Fruit fly (Drosophila melanogaster) whole organism, adult: Measurements from ENCODE around the gene dah.

Source experiments
- CG12768 ChIP-seq: fragments of 200-800 bp; sonication (Bioruptor generic); optimal IDR thresholded peaks from 2 replicates; lab custom pipeline; 2017; ENCODE audit warnings: missing biosample characterization, missing genetic modification characterization, mild to moderate bottlenecking, moderate library complexity, missing genetic modification reagents
- CG14711 ChIP-seq: fragments of 200-800 bp; sonication (Bioruptor generic); optimal IDR thresholded peaks from 2 replicates; lab custom pipeline; 2018; ENCODE audit warnings: missing biosample characterization, mild to moderate bottlenecking, missing genetic modification characterization, moderate library complexity
- CG1620 ChIP-seq: fragments of 200-800 bp; sonication (Bioruptor generic); optimal IDR thresholded peaks from 2 replicates; lab custom pipeline; 2016; ENCODE audit warnings: missing biosample characterization, missing genetic modification characterization
- CG33017 ChIP-seq: fragments of 200-800 bp; sonication (Bioruptor generic); optimal IDR thresholded peaks from 2 replicates; lab custom pipeline; 2018; ENCODE audit warnings: missing biosample characterization, mild to moderate bottlenecking, missing genetic modification characterization, moderate library complexity
- CG5204 ChIP-seq: fragments of 200-800 bp; sonication (Bioruptor generic); optimal IDR thresholded peaks from 2 replicates; lab custom pipeline; 2016; ENCODE audit warnings: missing biosample characterization, missing genetic modification characterization
- Crg-1 ChIP-seq: fragments of 200-800 bp; sonication (Bioruptor generic); optimal IDR thresholded peaks from 2 replicates; lab custom pipeline; 2016; ENCODE audit warnings: missing biosample characterization, missing genetic modification characterization
- Hr96 ChIP-seq: fragments of 200-800 bp; sonication (Bioruptor generic); optimal IDR thresholded peaks from 2 replicates; lab custom pipeline; 2016; ENCODE audit warnings: missing biosample characterization, missing genetic modification characterization
- Mnt ChIP-seq: fragments of 200-800 bp; sonication (Bioruptor generic); optimal IDR thresholded peaks from 2 replicates; lab custom pipeline; 2016; ENCODE audit warnings: missing biosample characterization, mild to moderate bottlenecking, missing genetic modification characterization
- bab1 ChIP-seq: fragments of 200-800 bp; sonication (Bioruptor generic); optimal IDR thresholded peaks from 3 replicates; lab custom pipeline; 2019; ENCODE audit warnings: missing biosample characterization, mild to moderate bottlenecking, missing genetic modification characterization, moderate library complexity
- cic ChIP-seq: fragments of 200-800 bp; sonication (Bioruptor generic); optimal IDR thresholded peaks from 2 replicates; lab custom pipeline; 2017; ENCODE audit warnings: missing biosample characterization, mild to moderate bottlenecking, missing genetic modification characterization, moderate library complexity
- kay ChIP-seq: fragments of 200-800 bp; sonication (Bioruptor generic); peaks from one replicate; lab custom pipeline; 2016; ENCODE audit warnings: missing biosample characterization, missing genetic modification characterization, borderline replicate concordance
- ovo ChIP-seq: fragments of 200-800 bp; sonication (Bioruptor generic); optimal IDR thresholded peaks from 2 replicates; lab custom pipeline; 2016; ENCODE audit warnings: missing biosample characterization, missing genetic modification characterization
- pad ChIP-seq: fragments of 200-800 bp; sonication (Bioruptor generic); optimal IDR thresholded peaks from 3 replicates; lab custom pipeline; 2017; ENCODE audit warnings: missing biosample characterization, missing genetic modification characterization, mild to moderate bottlenecking, moderate library complexity, missing genetic modification reagents
- tj ChIP-seq: fragments of 200-800 bp; sonication (Bioruptor generic); optimal IDR thresholded peaks from 3 replicates; lab custom pipeline; 2017; ENCODE audit warnings: missing biosample characterization, mild to moderate bottlenecking, missing genetic modification characterization, moderate library complexity

DNA sequence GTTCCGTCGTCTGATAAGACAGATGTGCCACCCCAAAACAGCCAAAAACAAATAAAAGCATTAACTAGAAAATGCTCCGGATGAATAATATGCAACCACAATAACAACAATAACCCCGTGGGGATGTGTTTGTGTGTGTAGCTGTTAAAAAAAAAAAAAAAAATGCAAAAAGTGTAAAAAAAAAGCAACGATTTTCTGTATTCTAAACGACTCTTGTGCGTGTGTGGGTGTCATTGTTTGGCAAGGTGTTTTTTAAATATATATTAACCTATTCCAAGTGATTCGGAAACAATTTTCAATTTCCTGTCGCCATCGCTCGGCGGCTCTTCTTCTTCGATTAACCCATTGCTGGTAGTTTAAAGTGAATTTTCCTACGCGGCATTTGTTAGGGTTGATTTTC is 7.6 kb upstream of the dah start:
- peak; percentile 19 for TF ChIP-seq CG5204 (GFP tag; lab: Kevin White, UChicago)
- TF ChIP-seq tj (GFP tag; lab: Kevin White, UChicago) = peak; percentile 16
- no peak for TF ChIP-seq pad (GFP tag; lab: Kevin White, UChicago)
- TF ChIP-seq Crg-1 (GFP tag; lab: Kevin White, UChicago) = no peak
- no peak for TF ChIP-seq CG1620 (GFP tag; lab: Kevin White, UChicago)
- TF ChIP-seq bab1 (GFP tag; lab: Kevin White, UChicago) = no peak
- TF ChIP-seq kay (GFP tag; lab: Kevin White, UChicago) = no peak
- no peak for TF ChIP-seq CG33017 (tag; lab: Kevin White, UChicago)
- no peak for TF ChIP-seq cic (GFP tag; lab: Kevin White, UChicago)
- TF ChIP-seq CG12768 (GFP tag; lab: Kevin White, UChicago) = peak; percentile 38
- no peak for TF ChIP-seq ovo (GFP tag; lab: Kevin White, UChicago)
- no peak for TF ChIP-seq Hr96 (GFP tag; lab: Kevin White, UChicago)
- TF ChIP-seq Mnt (GFP tag; lab: Kevin White, UChicago) = no peak
- no peak for TF ChIP-seq CG14711 (tag; lab: Kevin White, UChicago)
